Worm (Caenorhabditis elegans) whole organism, mixed stage, embryonic: ENCODE data around the gene C39D10.1.

Experiments used
- blmp-1 ChIP-seq: fragments of 150-350 bp; optimal IDR thresholded peaks from 2 replicates; lab custom pipeline; 2014; ENCODE audit warnings: missing biosample characterization, missing genetic modification characterization
- ces-1 ChIP-seq: fragments of 150-350 bp; optimal IDR thresholded peaks from 2 replicates; lab custom pipeline; 2014; ENCODE audit warnings: missing biosample characterization, missing genetic modification reagents, missing genetic modification characterization
- mls-2 ChIP-seq: sonication (generic microtip); optimal IDR thresholded peaks from 2 replicates; lab custom pipeline; 2016; ENCODE audit warnings: mild to moderate bottlenecking, missing genetic modification characterization, moderate library complexity, missing compliant biosample characterization
- sptf-1 ChIP-seq: sonication (generic microtip); optimal IDR thresholded peaks from 2 replicates; lab custom pipeline; 2017; ENCODE audit warnings: mild to moderate bottlenecking, missing genetic modification characterization, moderate library complexity, missing compliant biosample characterization

The C39D10.1 gene

ce11 chrX:7956449-7956848 is 49.7 kb downstream of the C39D10.1 start:
- no peak for TF ChIP-seq blmp-1 (tag; lab: Kevin White, UChicago)
- no peak for TF ChIP-seq ces-1 (GFP tag; lab: Kevin White, UChicago)
- TF ChIP-seq sptf-1 (tag; lab: Kevin White, UChicago), result no peak
- no peak for TF ChIP-seq mls-2 (tag; lab: Kevin White, UChicago)
- TF ChIP-seq, all 35 proteins: peak for 0
